Fruit fly (Drosophila melanogaster) whole organism, wandering third instar larva: ENCODE measurements around the gene CG6565.

ENCODE experiments used
- Abd-B ChIP-seq: fragments of >200 bp; optimal IDR thresholded peaks from 2 replicates; lab custom pipeline; 2017; ENCODE audit warnings: missing biosample characterization, missing genetic modification characterization
- CG9705 ChIP-seq: fragments of 200-800 bp; sonication (Bioruptor generic); optimal IDR thresholded peaks from 2 replicates; lab custom pipeline; 2018; ENCODE audit warnings: missing biosample characterization, mild to moderate bottlenecking, missing genetic modification characterization
- CrebA ChIP-seq: fragments of 200-800 bp; sonication (Bioruptor generic); optimal IDR thresholded peaks from 2 replicates; lab custom pipeline; 2016; ENCODE audit warnings: missing biosample characterization, mild to moderate bottlenecking, missing genetic modification characterization, borderline replicate concordance
- HLH106 ChIP-seq: fragments of 200-800 bp; optimal IDR thresholded peaks from 3 replicates; lab custom pipeline; 2019; ENCODE audit warnings: missing biosample characterization, mild to moderate bottlenecking, missing genetic modification characterization, moderate library complexity
- Rel ChIP-seq, 2 experiments: fragments of 200-800 bp; sonication (Bioruptor generic) in 1 of 2; optimal IDR thresholded peaks; 2 replicates in 1 of 2; 3 replicates in 1 of 2; lab custom pipeline; 2016 to 2019; ENCODE audit warnings: mild to moderate bottlenecking in 2 of 2, missing biosample characterization in 2 of 2, missing genetic modification characterization in 2 of 2, moderate library complexity in 1 of 2
- br ChIP-seq: fragments of 200-800 bp; sonication (Bioruptor generic); optimal IDR thresholded peaks from 2 replicates; lab custom pipeline; 2016; ENCODE audit warnings: missing biosample characterization, missing genetic modification characterization
- dmrt93B ChIP-seq: fragments of 200-800 bp; sonication (Bioruptor generic); optimal IDR thresholded peaks from 2 replicates; lab custom pipeline; 2018; ENCODE audit warnings: missing biosample characterization, mild to moderate bottlenecking, missing genetic modification characterization
- dsf ChIP-seq: sonication (Bioruptor generic); optimal IDR thresholded peaks from 2 replicates; lab custom pipeline; 2016; ENCODE audit warnings: missing biosample characterization, missing genetic modification characterization, borderline replicate concordance
- fru ChIP-seq: fragments of 200-800 bp; sonication (Bioruptor generic); optimal IDR thresholded peaks from 3 replicates; lab custom pipeline; 2016; ENCODE audit warnings: missing biosample characterization, mild to moderate bottlenecking, missing genetic modification characterization
- pan ChIP-seq: fragments of >200 bp; optimal IDR thresholded peaks from 2 replicates; lab custom pipeline; 2017
- psq ChIP-seq: fragments of 200-800 bp; sonication (Bioruptor generic); optimal IDR thresholded peaks from 3 replicates; lab custom pipeline; 2017; ENCODE audit warnings: missing biosample characterization, mild to moderate bottlenecking, missing genetic modification characterization, moderate library complexity
- rgr ChIP-seq: fragments of 200-800 bp; sonication (Bioruptor generic); optimal IDR thresholded peaks from 3 replicates; lab custom pipeline; 2016; ENCODE audit warnings: missing biosample characterization, mild to moderate bottlenecking, missing genetic modification characterization
- usp ChIP-seq: fragments of >200 bp; optimal IDR thresholded peaks from 2 replicates; lab custom pipeline; 2017; ENCODE audit warnings: missing biosample characterization, missing genetic modification characterization
- woc ChIP-seq: sonication (Bioruptor generic); optimal IDR thresholded peaks from 2 replicates; lab custom pipeline; 2016; ENCODE audit warnings: missing biosample characterization, mild to moderate bottlenecking, missing genetic modification characterization

dm6 chr2L:13373435-13374242 lies at the start of gene CG6565, which contains the start of gene Bdp1:
- TF ChIP-seq br (GFP tag; lab: Kevin White, UChicago) (peak; percentile 97), usp (no peak), HLH106 (tag; lab: Kevin White, UChicago) (peak; percentile 96), dsf (GFP tag; lab: Kevin White, UChicago) (peak; percentile 96), CrebA (GFP tag; lab: Kevin White, UChicago) (no peak), dmrt93B (GFP tag; lab: Kevin White, UChicago) (peak; percentile 98), pan (no peak), CG9705 (GFP tag; lab: Kevin White, UChicago) (peak; percentile 96), fru (GFP tag; lab: Kevin White, UChicago) (peak; percentile 98), rgr (peak; percentile 97), psq (GFP tag; lab: Kevin White, UChicago) (peak; percentile 94), woc (GFP tag; lab: Kevin White, UChicago) (peak; percentile 99), Rel (GFP tag; optimal IDR thresholded peaks at IDR 0.05; lab: Kevin White, UChicago) (no peak), Rel (tag; optimal IDR thresholded peaks at IDR 0.05; lab: Kevin White, UChicago) (peak; percentile 69), Abd-B (GFP tag; lab: Kevin White, UChicago) (no peak)
